Worm (Caenorhabditis elegans) whole organism, L4 larva: ENCODE data around the gene twk-45.

Experiments
- F26F4.8 ChIP-seq: fragments of 200-800 bp; sonication (Bioruptor generic); conservative IDR thresholded peaks from 2 replicates; pipeline ENCODE4 v1.3.6; 2022; ENCODE audit warnings: missing genetic modification characterization, missing compliant biosample characterization
- F37D6.2 ChIP-seq: sonication (generic microtip); optimal IDR thresholded peaks from 2 replicates; lab custom pipeline; 2016; ENCODE audit warnings: mild to moderate bottlenecking, missing genetic modification characterization, missing compliant biosample characterization
- R02D3.7 ChIP-seq: fragments of 150-350 bp; sonication (generic microtip); optimal IDR thresholded peaks from 3 replicates; lab custom pipeline; 2014; ENCODE audit warnings: missing biosample characterization, missing genetic modification characterization
- Y48G9A.11 ChIP-seq: fragments of 200-800 bp; sonication (Bioruptor generic); IDR thresholded peaks from 2 replicates; pipeline ENCODE4 v1.3.6; 2022; ENCODE audit warnings: missing genetic modification reagents, missing genetic modification characterization, missing compliant biosample characterization
- Y5F2A.4 ChIP-seq: fragments of 200-800 bp; sonication (Bioruptor generic); optimal IDR thresholded peaks from 2 replicates; lab custom pipeline; 2018; ENCODE audit warnings: mild to moderate bottlenecking, missing genetic modification characterization, missing compliant biosample characterization
- Y75B8A.6 ChIP-seq: fragments of 200-800 bp; sonication (Bioruptor generic); IDR thresholded peaks from 2 replicates; pipeline ENCODE4 v1.3.6; 2022; ENCODE audit warnings: missing genetic modification reagents, missing genetic modification characterization, missing compliant biosample characterization
- aha-1 ChIP-seq: fragments of 150-350 bp; peaks from one replicate; lab custom pipeline; 2014; ENCODE audit warnings: missing biosample characterization, missing genetic modification characterization
- arid-1 ChIP-seq: fragments of 200-800 bp; sonication (Bioruptor generic); conservative IDR thresholded peaks from 2 replicates; pipeline ENCODE4 v1.3.6; 2022; ENCODE audit warnings: missing genetic modification reagents, missing genetic modification characterization, missing compliant biosample characterization
- ceh-32 ChIP-seq: sonication (generic microtip); optimal IDR thresholded peaks from 2 replicates; lab custom pipeline; 2016; ENCODE audit warnings: mild to moderate bottlenecking, missing genetic modification characterization, missing compliant biosample characterization; ENCODE audit not compliant: poor library complexity
- ces-1 ChIP-seq: fragments of 150-350 bp; sonication (generic microtip); optimal IDR thresholded peaks from 4 replicates; lab custom pipeline; 2014; ENCODE audit warnings: missing biosample characterization, missing genetic modification reagents, missing genetic modification characterization
- ctbp-1 ChIP-seq: fragments of 200-800 bp; sonication (Bioruptor generic); IDR thresholded peaks from 2 replicates; pipeline ENCODE4 v1.3.6; 2022; ENCODE audit warnings: missing genetic modification reagents, missing genetic modification characterization, missing compliant biosample characterization
- daf-12 ChIP-seq: fragments of 150-350 bp; optimal IDR thresholded peaks from 2 replicates; lab custom pipeline; 2014; ENCODE audit warnings: missing biosample characterization, missing genetic modification reagents, missing genetic modification characterization
- daf-16 ChIP-seq, 3 experiments: sonication (generic microtip); optimal IDR thresholded peaks; 2 replicates each; lab custom pipeline; 2016 to 2017; ENCODE audit warnings: missing genetic modification characterization in 3 of 3, missing genetic modification reagents in 3 of 3, mild to moderate bottlenecking in 2 of 3, missing compliant biosample characterization in 2 of 3, missing biosample characterization in 1 of 3, moderate library complexity in 1 of 3
- dmd-8 ChIP-seq: fragments of 200-800 bp; sonication (Bioruptor generic); IDR thresholded peaks from 2 replicates; pipeline ENCODE4 v1.3.6; 2022; ENCODE audit warnings: missing genetic modification characterization, missing compliant biosample characterization
- dpl-1 ChIP-seq: fragments of 150-350 bp; optimal IDR thresholded peaks from 2 replicates; lab custom pipeline; 2014; ENCODE audit warnings: missing biosample characterization, missing genetic modification reagents, missing genetic modification characterization
- egl-27 ChIP-seq: sonication (generic microtip); optimal IDR thresholded peaks from 3 replicates; lab custom pipeline; 2017; ENCODE audit warnings: missing biosample characterization, missing genetic modification reagents, missing genetic modification characterization
- fkh-10 ChIP-seq: fragments of 150-350 bp; optimal IDR thresholded peaks from 2 replicates; lab custom pipeline; 2014; ENCODE audit warnings: missing biosample characterization, missing genetic modification reagents, missing genetic modification characterization
- hif-1 ChIP-seq, 2 experiments: sonication (generic microtip); optimal IDR thresholded peaks; 2 replicates each; lab custom pipeline; 2016 to 2017; ENCODE audit warnings: missing compliant biosample characterization in 2 of 2, missing genetic modification characterization in 2 of 2, missing genetic modification reagents in 2 of 2, missing genotype in 2 of 2, mild to moderate bottlenecking in 1 of 2
- hlh-11 ChIP-seq: fragments of 200-800 bp; sonication (Bioruptor generic); optimal IDR thresholded peaks from 2 replicates; lab custom pipeline; 2018; ENCODE audit warnings: mild to moderate bottlenecking, missing genetic modification characterization, missing compliant biosample characterization
- hmg-1.1 ChIP-seq: fragments of 200-800 bp; sonication (Bioruptor generic); IDR thresholded peaks from 2 replicates; pipeline ENCODE4 v1.3.6; 2022; ENCODE audit warnings: missing genetic modification reagents, missing genetic modification characterization, missing compliant biosample characterization
- lin-1 ChIP-seq: fragments of 200-800 bp; sonication (Bioruptor generic); IDR thresholded peaks from 2 replicates; pipeline ENCODE4 v1.3.6; 2022; ENCODE audit warnings: missing genetic modification reagents, missing genetic modification characterization, missing compliant biosample characterization
- lin-38 ChIP-seq: fragments of 200-800 bp; sonication (Bioruptor generic); IDR thresholded peaks from 2 replicates; pipeline ENCODE4 v1.3.6; 2022; ENCODE audit warnings: missing genetic modification reagents, missing genetic modification characterization, missing compliant biosample characterization
- lsy-2 ChIP-seq, 2 experiments: fragments of 150-350 bp in 1 of 2; sonication (generic microtip) in 1 of 2; optimal IDR thresholded peaks; 2 replicates each; lab custom pipeline; 2014 to 2017; ENCODE audit warnings: missing biosample characterization in 2 of 2, missing genetic modification characterization in 2 of 2
- madf-9 ChIP-seq: fragments of 200-800 bp; sonication (Bioruptor generic); conservative IDR thresholded peaks from 2 replicates; pipeline ENCODE4 v1.3.6; 2022; ENCODE audit warnings: missing genetic modification reagents, missing genetic modification characterization, missing compliant biosample characterization
- mep-1 ChIP-seq: fragments of 150-350 bp; sonication (generic microtip); optimal IDR thresholded peaks from 3 replicates; lab custom pipeline; 2014; ENCODE audit warnings: missing biosample characterization, missing genetic modification characterization
- mes-2 ChIP-seq: sonication (generic microtip); optimal IDR thresholded peaks from 2 replicates; lab custom pipeline; 2016; ENCODE audit warnings: missing genotype, mild to moderate bottlenecking, missing genetic modification characterization, missing compliant biosample characterization; ENCODE audit not compliant: poor library complexity, severe bottlenecking
- mxl-2 ChIP-seq: fragments of 200-800 bp; sonication (Bioruptor generic); conservative IDR thresholded peaks from 2 replicates; pipeline ENCODE4 v1.3.6; 2022; ENCODE audit warnings: missing genetic modification reagents, missing genetic modification characterization, missing compliant biosample characterization
- nhr-111 ChIP-seq: fragments of 200-800 bp; sonication (Bioruptor generic); optimal IDR thresholded peaks from 2 replicates; lab custom pipeline; 2018; ENCODE audit warnings: mild to moderate bottlenecking, missing genetic modification characterization, missing compliant biosample characterization
- nhr-237 ChIP-seq: sonication (generic microtip); optimal IDR thresholded peaks from 2 replicates; lab custom pipeline; 2017; ENCODE audit warnings: missing biosample characterization, missing genetic modification characterization
- nhr-28 ChIP-seq: fragments of 150-350 bp; optimal IDR thresholded peaks from 2 replicates; lab custom pipeline; 2014; ENCODE audit warnings: missing biosample characterization, missing genetic modification characterization
- nhr-48 ChIP-seq: sonication (generic microtip); optimal IDR thresholded peaks from 2 replicates; lab custom pipeline; 2016; ENCODE audit warnings: mild to moderate bottlenecking, missing genetic modification characterization, missing compliant biosample characterization
- nhr-76 ChIP-seq: fragments of 150-350 bp; optimal IDR thresholded peaks from 2 replicates; lab custom pipeline; 2014; ENCODE audit warnings: missing biosample characterization, missing genetic modification characterization
- pha-4 ChIP-seq, 2 experiments: fragments of 150-350 bp in 1 of 2; fragments of 200-800 bp in 1 of 2; sonication (Bioruptor generic) in 1 of 2; IDR thresholded peaks in 1 of 2; optimal IDR thresholded peaks in 1 of 2; 2 replicates each; pipeline versions ENCODE4 v1.3.6 to Lab custom; 2014 to 2022; ENCODE audit warnings: missing genetic modification characterization in 2 of 2, missing genetic modification reagents in 2 of 2, missing biosample characterization in 1 of 2, missing compliant biosample characterization in 1 of 2
- pqm-1 ChIP-seq: sonication (generic microtip); optimal IDR thresholded peaks from 2 replicates; lab custom pipeline; 2017; ENCODE audit warnings: missing biosample characterization, missing genetic modification characterization
- rbr-2 ChIP-seq: sonication (generic microtip); optimal IDR thresholded peaks from 2 replicates; lab custom pipeline; 2016; ENCODE audit warnings: missing genotype, missing genetic modification characterization, missing compliant biosample characterization
- saeg-2 ChIP-seq: fragments of 200-800 bp; sonication (Bioruptor generic); IDR thresholded peaks from 2 replicates; pipeline ENCODE4 v1.3.6; 2022; ENCODE audit warnings: missing genetic modification reagents, missing genetic modification characterization, missing compliant biosample characterization
- sdz-12 ChIP-seq: fragments of 200-800 bp; sonication (Bioruptor generic); optimal IDR thresholded peaks from 2 replicates; lab custom pipeline; 2018; ENCODE audit warnings: mild to moderate bottlenecking, missing genetic modification characterization, missing compliant biosample characterization
- spr-1 ChIP-seq: sonication (generic microtip); optimal IDR thresholded peaks from 2 replicates; lab custom pipeline; 2016; ENCODE audit warnings: mild to moderate bottlenecking, missing genetic modification characterization, missing compliant biosample characterization
- spr-3 ChIP-seq: fragments of 200-800 bp; sonication (Bioruptor generic); optimal IDR thresholded peaks from 2 replicates; lab custom pipeline; 2018; ENCODE audit warnings: mild to moderate bottlenecking, missing genetic modification characterization, missing compliant biosample characterization
- tra-1 ChIP-seq: fragments of 200-800 bp; sonication (Bioruptor generic); IDR thresholded peaks from 2 replicates; pipeline ENCODE4 v1.3.6; 2022; ENCODE audit warnings: missing genetic modification reagents, missing genetic modification characterization, missing compliant biosample characterization
- unc-39 ChIP-seq: sonication (generic microtip); optimal IDR thresholded peaks from 2 replicates; lab custom pipeline; 2017; ENCODE audit warnings: missing biosample characterization, missing genetic modification characterization
- zag-1 ChIP-seq: fragments of 150-350 bp; optimal IDR thresholded peaks from 2 replicates; lab custom pipeline; 2014; ENCODE audit warnings: missing biosample characterization, missing genetic modification characterization
- zip-11 ChIP-seq: fragments of 200-800 bp; sonication (Bioruptor generic); IDR thresholded peaks from 2 replicates; pipeline ENCODE4 v1.3.6; 2022; ENCODE audit warnings: missing genetic modification characterization, missing compliant biosample characterization

twk-45 gene

DNA sequence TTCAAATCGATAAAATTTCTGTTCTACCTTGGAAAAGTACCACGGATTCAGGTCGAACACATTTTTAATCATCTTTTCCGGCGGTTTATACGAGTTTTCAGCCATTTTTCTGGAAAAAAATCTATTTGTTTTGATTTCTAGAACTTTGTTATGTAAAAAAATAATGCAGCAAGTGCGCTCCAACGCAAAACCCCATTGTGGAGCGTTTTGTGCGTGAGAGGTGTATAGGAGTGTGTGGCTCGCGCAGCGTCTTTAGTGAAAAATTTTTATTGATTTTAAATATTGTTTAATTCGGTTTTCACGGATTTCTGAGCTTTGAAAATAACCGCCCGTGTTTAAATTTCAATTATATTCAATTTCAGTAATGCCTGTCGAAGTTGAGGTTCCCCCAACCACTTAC lies 15.9 kb downstream of the twk-45 start, which contains the start of gene Y71H2AM.20 (continued):
- TF ChIP-seq pha-4 (GFP tag; IDR thresholded peaks at IDR 0.05; lab: Robert Waterston, UW) (peak; percentile 77; the same call in 1 of the 2 replicates), pha-4 (tag; optimal IDR thresholded peaks at IDR 0.05; lab: Kevin White, UChicago) (peak; percentile 98), arid-1 (peak; percentile 94), sdz-12 (GFP tag; lab: Kevin White, UChicago) (no peak), ctbp-1 (GFP tag; lab: Robert Waterston, UW) (peak; percentile 84), tra-1 (peak; percentile 44; the same call in 1 of the 2 replicates), hif-1 (tag; optimal IDR thresholded peaks at IDR 0.05; lab: Kevin White, UChicago) (peak; percentile 24 to 85), Y5F2A.4 (GFP tag; lab: Kevin White, UChicago) (no peak), ceh-32 (tag; lab: Kevin White, UChicago) (no peak), dmd-8 (GFP tag; lab: Robert Waterston, UW) (no peak), unc-39 (tag; lab: Kevin White, UChicago) (no peak), nhr-48 (tag; lab: Kevin White, UChicago) (peak; percentile 52), nhr-111 (no peak), nhr-28 (tag; lab: Kevin White, UChicago) (peak; percentile 92), R02D3.7 (tag; lab: Kevin White, UChicago) (peak; percentile 40), zip-11 (GFP tag; lab: Robert Waterston, UW) (no peak), madf-9 (GFP tag; lab: Robert Waterston, UW) (peak; percentile 81), fkh-10 (GFP tag; lab: Kevin White, UChicago) (peak; percentile 97), mxl-2 (GFP tag; lab: Robert Waterston, UW) (no peak), F26F4.8 (no peak), hmg-1.1 (GFP tag; lab: Robert Waterston, UW) (peak; percentile 94), spr-1 (tag; lab: Kevin White, UChicago) (peak; percentile 91), F37D6.2 (tag; lab: Kevin White, UChicago) (peak; percentile 86), aha-1 (tag; lab: Kevin White, UChicago) (peak; percentile 98), lin-1 (peak; percentile 29; the same call in 1 of the 2 replicates), spr-3 (peak; percentile 26), nhr-76 (peak; percentile 16), ces-1 (GFP tag; lab: Kevin White, UChicago) (peak; percentile 76)

DNA sequence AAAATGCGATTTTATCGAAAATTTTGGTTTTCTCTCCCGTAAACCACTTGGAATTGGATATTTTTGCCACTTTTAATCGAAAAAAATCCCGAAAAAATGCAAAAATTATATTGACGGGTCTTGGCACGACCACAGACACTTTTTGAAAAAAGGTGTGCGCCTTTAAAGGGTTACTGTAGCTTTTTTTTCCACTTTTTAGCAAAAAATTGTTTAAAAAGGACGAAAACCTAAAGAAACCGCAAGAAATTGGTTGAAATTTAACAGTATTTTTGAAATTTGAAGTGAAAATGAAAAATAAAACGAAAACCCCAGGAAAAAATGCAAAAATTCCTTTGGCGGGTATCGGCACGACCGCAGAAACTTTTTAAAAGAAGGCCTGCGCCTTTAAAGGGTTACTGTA lies 19.9 kb downstream of the twk-45 start:
- TF ChIP-seq aha-1 (tag; lab: Kevin White, UChicago): peak; percentile 43
- TF ChIP-seq pqm-1 (tag; lab: Kevin White, UChicago): no peak
- 0 out of 2 replicates have a peak, but pooled peaks have one; percentile 19 for TF ChIP-seq Y48G9A.11 (GFP tag; lab: Robert Waterston, UW)
- TF ChIP-seq, all 104 proteins: peak for 2

DNA sequence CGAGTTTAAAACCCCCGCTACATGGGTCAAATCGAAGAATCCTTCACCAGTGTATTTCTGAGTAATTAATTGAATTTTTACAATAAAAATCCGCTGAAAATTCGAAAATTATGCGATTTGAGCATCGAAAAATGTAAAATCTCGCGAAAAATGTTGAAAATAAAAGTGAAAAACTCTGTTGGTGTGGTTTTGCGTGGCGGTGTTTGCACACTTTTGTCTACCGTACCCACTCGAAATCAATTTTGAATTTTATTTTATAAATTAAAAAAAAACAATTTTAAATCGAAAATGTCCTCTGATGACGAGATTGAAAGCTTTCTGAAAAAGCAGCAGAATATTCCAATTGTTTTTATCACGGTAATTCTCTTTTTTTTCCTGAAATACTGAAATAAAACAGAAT lies 20.9 kb downstream of the twk-45 start, which contains the start of gene Y71H2AM.6:
TSS of gene Y71H2AM.6 (plus strand) at position 264 of the 400 bp plus-strand sequence.
- TF ChIP-seq fkh-10 (GFP tag; lab: Kevin White, UChicago) (peak; percentile 18), pha-4 (GFP tag; IDR thresholded peaks at IDR 0.05; lab: Robert Waterston, UW) (no peak), pha-4 (tag; optimal IDR thresholded peaks at IDR 0.05; lab: Kevin White, UChicago) (peak; percentile 79), lin-38 (GFP tag; lab: Robert Waterston, UW) (peak; percentile 73), daf-12 (tag; lab: Kevin White, UChicago) (no peak), sdz-12 (GFP tag; lab: Kevin White, UChicago) (no peak), nhr-48 (tag; lab: Kevin White, UChicago) (no peak), mes-2 (tag; lab: Kevin White, UChicago) (peak; percentile 66), mep-1 (tag; lab: Kevin White, UChicago) (peak; percentile 28), hmg-1.1 (GFP tag; lab: Robert Waterston, UW) (0 out of 2 replicates have a peak, but pooled peaks have one; percentile 27), Y5F2A.4 (GFP tag; lab: Kevin White, UChicago) (no peak), nhr-237 (tag; lab: Kevin White, UChicago) (no peak), rbr-2 (peak; percentile 21), daf-16 (GFP tag; optimal IDR thresholded peaks at IDR 0.05; lab: Kevin White, UChicago) (no peak), daf-16 (tag; optimal IDR thresholded peaks at IDR 0.05; lab: Kevin White, UChicago) (peak; percentile 13), Y75B8A.6 (GFP tag; lab: Robert Waterston, UW) (no peak), hlh-11 (tag; lab: Kevin White, UChicago) (peak; percentile 3), zag-1 (tag; lab: Kevin White, UChicago) (no peak), saeg-2 (no peak), nhr-111 (no peak), dpl-1 (peak; percentile 76), egl-27 (tag; lab: Kevin White, UChicago) (no peak), lsy-2 (tag; optimal IDR thresholded peaks at IDR 0.05; lab: Kevin White, UChicago) (peak; percentile 90 to 99)
